Worm (Caenorhabditis elegans): ENCODE data around the gene F44E7.3.

DNA sequence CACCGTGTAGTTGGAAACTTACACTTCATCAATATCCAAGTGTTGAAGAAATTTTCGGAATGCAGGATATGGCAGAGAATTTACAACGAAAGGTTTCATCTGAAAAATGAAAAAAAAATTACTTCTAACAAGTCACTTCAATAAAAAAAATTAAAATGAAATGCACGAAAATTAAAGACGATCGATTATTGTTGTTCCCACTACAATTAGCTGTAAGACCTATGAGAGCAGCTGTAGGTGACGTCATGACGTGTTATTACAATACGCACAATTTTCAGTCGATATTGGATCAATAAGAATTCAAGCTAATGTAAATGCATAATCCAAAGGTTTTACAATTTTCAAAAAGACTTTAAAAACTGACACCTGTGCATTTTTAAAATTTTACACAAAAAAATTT, 11.6 kb upstream of the F44E7.3 start, which contains the start of gene C53A3.1:
- no peak for TF ChIP-seq fkh-10 (GFP tag; optimal IDR thresholded peaks at IDR 0.05)
- no peak for TF ChIP-seq egl-13 (tag; optimal IDR thresholded peaks at IDR 0.05)
- TF ChIP-seq lsy-2 (tag; optimal IDR thresholded peaks at IDR 0.05): no peak
- no peak for TF ChIP-seq pqm-1 (tag; optimal IDR thresholded peaks at IDR 0.05)
- no peak for TF ChIP-seq fkh-4 (tag; optimal IDR thresholded peaks at IDR 0.05; ENCODE audit: borderline replicate concordance)

All from whole organism, L1 larva.